Worm (Caenorhabditis elegans) whole organism, mixed stage, embryonic: ENCODE results near the gene hsp-12.2.
A peak's percentile ranks its signal among the peaks of the same experiment; 100 is the strongest.

Experiments used
- blmp-1 ChIP-seq: fragments of 150-350 bp; optimal IDR thresholded peaks from 2 replicates; lab custom pipeline; 2014; ENCODE audit warnings: missing biosample characterization, missing genetic modification characterization
- ceh-39 ChIP-seq: fragments of 150-350 bp; optimal IDR thresholded peaks from 2 replicates; lab custom pipeline; 2014; ENCODE audit warnings: missing biosample characterization, missing genetic modification characterization
- lin-32 ChIP-seq: fragments of 200-800 bp; sonication (Bioruptor generic); optimal IDR thresholded peaks from 2 replicates; lab custom pipeline; 2018; ENCODE audit warnings: mild to moderate bottlenecking, missing genetic modification characterization, missing compliant biosample characterization
- zip-8 ChIP-seq: fragments of 150-350 bp; optimal IDR thresholded peaks from 2 replicates; lab custom pipeline; 2014; ENCODE audit warnings: missing biosample characterization, missing genetic modification characterization

ce11 chrIII:8130177-8130902, 7.5 kb upstream of the hsp-12.2 start, which contains the start of the genes rpl-21 and C14B9.10:
- TF ChIP-seq blmp-1 (tag; lab: Kevin White, UChicago): no peak
- peak; percentile 65 for TF ChIP-seq ceh-39 (tag; lab: Kevin White, UChicago)
- TF ChIP-seq zip-8 (tag; lab: Kevin White, UChicago): no peak
- TF ChIP-seq lin-32 (GFP tag; lab: Kevin White, UChicago): no peak
